Worm (Caenorhabditis elegans) whole organism, L4/young adult: ENCODE results near the gene srsy-2.

Experiments
- W03F9.2 ChIP-seq: fragments of 150-350 bp; optimal IDR thresholded peaks from 2 replicates; lab custom pipeline; 2014; ENCODE audit warnings: missing biosample characterization, missing genetic modification characterization
- dao-5 ChIP-seq: sonication (generic microtip); optimal IDR thresholded peaks from 2 replicates; lab custom pipeline; 2016; ENCODE audit warnings: missing genotype, missing genetic modification characterization, moderate library complexity, missing compliant biosample characterization
- him-1 ChIP-seq: sonication (generic microtip); optimal IDR thresholded peaks from 2 replicates; lab custom pipeline; 2016; ENCODE audit warnings: missing genotype, missing genetic modification reagents, missing genetic modification characterization, missing compliant biosample characterization

Gene srsy-2

DNA sequence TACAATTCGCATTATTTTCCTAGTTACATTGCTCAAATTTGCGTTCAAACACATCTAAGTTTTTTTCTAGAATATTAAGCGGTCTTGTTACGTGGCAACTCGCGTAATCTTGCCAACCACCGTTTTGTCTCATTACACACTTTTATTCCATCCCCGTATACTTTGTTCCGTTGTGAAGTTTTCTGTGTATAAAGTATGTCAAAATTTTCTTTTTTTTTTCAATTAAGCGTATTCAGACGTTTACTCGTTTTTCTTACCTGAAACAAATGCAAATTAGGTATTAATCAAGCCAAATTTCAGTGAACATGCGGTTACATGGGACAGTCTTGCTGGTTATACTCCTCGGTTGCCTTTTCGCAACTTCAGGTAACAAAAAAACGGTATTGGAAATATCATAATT is 20.1 kb upstream of the srsy-2 start, which contains the start of gene T24H7.2:
TSS of gene T24H7.2 (plus strand) at position 301 of the 400 bp plus-strand sequence.
- TF ChIP-seq him-1 (tag; lab: Kevin White, UChicago) = no peak

DNA sequence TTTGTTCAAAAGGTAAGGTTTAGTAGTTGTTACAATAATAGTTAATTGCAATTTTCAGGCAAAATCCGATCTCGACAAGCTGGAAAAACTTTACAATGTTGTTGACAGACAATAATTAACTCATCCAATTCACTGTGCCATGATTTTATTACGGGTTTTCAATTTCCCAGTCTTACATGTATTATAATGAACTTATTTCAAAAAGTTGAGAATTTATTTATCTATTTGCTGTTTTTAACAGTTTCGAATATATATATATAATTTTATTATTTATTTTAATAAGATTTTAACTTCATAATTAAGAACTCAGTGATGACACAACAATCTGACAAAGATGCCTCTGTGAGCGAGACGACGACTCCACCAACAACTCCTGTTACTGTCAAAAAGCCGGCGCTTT is 19.2 kb upstream of the srsy-2 start, which contains the start of gene lelo-1:
TSS of gene lelo-1 (plus strand) at position 301 of the 400 bp plus-strand sequence.
- TF ChIP-seq dao-5 (tag; lab: Kevin White, UChicago) (no peak), W03F9.2 (tag; lab: Kevin White, UChicago) (no peak), him-1 (tag; lab: Kevin White, UChicago) (no peak)

DNA sequence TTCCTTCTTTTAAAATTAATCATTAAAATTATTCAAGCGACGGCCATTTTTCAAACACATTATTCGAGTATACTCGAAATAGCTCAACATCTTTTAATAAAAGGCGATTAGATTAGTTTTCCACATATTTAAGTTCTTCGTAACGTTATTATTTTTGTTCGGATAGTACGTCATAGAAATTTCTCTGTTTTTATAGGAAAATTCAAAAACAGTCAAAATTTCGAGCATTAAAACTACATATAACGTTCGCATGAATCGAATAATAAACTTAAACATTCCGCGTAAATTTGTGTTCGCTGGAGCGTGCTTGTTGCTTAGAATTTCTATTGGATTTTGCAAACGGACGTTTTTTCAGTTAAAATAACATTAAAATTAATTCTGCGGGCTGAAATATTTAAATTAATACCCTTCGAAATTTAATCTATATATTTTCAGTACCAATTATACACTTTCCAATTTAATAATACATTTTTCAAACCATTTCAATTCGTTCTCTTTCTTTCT is 18.4 kb upstream of the srsy-2 start, which contains the start of gene blos-4:
TSS of gene blos-4 (plus strand) at position 51 of the 504 bp plus-strand sequence.
- TF ChIP-seq him-1 (tag; lab: Kevin White, UChicago) (no peak), W03F9.2 (tag; lab: Kevin White, UChicago) (no peak), dao-5 (tag; lab: Kevin White, UChicago) (no peak)

DNA sequence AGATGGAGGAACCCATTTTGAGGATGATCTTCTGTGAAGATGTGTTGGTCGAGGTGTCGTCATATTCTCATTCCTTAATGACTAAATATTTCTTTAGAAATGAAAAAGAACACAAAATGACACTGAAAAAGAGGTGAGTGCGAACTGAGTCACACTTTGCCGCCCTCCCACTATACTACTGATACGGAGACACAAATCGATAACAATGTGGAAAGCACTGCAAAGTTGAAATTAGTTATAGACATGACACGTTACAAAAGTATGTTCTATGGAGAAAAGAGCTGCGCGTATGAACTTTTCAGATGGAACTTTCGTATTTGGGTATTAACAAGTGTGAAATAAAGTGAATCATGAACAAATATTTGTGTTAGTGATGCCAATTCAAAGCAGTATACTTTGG is 17.3 kb upstream of the srsy-2 start, which contains the start of gene tat-4:
TSS of gene tat-4 (minus strand) at position 117 of the 400 bp plus-strand sequence.
- no peak for TF ChIP-seq him-1 (tag; lab: Kevin White, UChicago)
- TF ChIP-seq dao-5 (tag; lab: Kevin White, UChicago) = no peak
- no peak for TF ChIP-seq W03F9.2 (tag; lab: Kevin White, UChicago)

DNA sequence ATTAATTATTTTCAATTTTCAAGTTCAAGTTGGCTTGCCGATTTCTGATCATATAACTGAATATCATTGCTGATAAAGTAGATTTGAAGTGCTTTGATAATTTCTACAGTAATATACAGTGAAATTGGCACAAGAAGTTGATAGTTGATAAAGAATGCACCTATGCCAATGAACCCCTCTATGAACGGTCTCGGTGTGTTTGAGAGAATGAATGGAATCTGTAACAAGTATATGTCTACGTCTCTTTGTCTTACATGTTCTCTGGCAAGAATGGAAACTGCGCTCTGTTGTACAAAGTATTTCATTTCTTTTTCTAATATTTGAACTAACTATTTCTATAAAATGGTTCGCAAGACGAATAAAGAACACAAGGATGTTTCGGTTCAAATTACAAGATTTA is 14.9 kb upstream of the srsy-2 start, which contains the start of gene T24H7.8:
TSS of gene T24H7.8 (plus strand) at position 301 of the 400 bp plus-strand sequence.
- no peak for TF ChIP-seq W03F9.2 (tag; lab: Kevin White, UChicago)
- TF ChIP-seq dao-5 (tag; lab: Kevin White, UChicago) = no peak
- TF ChIP-seq him-1 (tag; lab: Kevin White, UChicago) = no peak

DNA sequence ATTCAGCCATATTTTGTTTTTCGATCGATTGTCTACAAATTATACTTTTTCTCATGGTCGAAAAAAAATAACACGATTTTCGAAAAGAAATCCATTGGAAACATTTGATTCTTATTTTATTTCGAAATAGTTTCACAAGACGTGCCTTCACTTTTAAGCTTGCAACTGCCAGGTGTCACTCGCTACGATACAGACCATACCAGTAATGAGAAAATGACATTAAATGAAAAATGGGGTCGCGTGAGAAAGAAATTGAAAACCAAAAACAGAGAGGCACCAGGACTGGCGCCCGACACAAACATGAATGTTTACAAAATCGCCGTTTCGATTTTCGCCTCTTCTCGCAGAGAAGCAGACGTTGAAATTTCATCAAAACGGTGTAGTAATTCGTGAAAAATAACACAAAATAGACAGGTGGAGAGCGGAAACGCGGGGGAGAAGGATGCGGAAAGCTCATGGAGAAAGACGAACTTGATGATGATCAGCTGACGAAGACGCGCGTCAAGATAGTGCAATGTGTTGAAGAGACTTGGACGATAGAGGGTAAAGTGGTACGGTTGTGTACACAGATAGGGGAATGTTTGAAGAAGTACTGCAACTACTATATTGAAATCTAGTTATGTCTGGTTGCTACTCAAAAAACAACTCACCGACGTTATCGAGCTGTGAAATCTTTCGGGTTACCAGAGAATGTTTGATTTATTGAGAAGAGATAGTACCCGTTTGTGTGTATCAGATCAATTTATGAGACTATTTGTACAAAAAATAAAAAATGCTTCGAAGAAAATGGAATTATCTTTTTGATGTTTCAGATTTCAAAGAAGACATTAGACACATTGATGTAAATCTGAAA is 9.4 kb upstream of the srsy-2 start:
- no peak for TF ChIP-seq W03F9.2 (tag; lab: Kevin White, UChicago)

DNA sequence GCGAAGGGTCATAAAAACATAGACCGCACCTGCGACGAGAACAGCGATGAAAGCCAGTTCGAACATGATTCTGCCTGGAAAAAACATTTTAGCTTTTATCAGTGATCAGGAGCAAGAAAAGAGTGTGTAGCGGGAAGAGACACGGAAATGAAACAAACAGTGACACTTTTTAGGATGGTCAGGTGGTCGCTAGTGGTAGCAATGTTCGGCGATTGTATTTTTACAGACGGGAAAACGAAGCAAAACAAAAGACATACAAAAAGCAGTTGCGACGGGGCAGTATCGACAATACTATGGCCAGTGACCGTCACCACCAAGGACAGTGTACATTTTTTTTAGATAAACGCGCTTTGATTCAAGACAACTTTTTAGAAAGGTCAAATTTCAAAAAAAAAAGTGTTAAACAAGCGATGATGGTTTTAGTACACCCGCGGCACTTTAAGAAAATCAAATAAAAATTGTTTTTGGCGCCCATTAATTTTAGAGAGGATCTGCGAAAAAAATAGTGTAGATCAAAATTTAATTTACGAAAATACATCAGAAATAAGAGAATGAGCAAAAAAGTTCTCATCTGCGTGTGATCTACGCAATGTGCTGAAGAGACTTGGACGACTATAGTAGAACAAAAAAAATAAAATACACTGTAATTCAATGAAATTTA is 8.7 kb upstream of the srsy-2 start, which contains the start of gene T24H7.9:
TSS of gene T24H7.9 (minus strand) at position 74 of the 661 bp plus-strand sequence.
- TF ChIP-seq W03F9.2 (tag; lab: Kevin White, UChicago) = no peak
- TF ChIP-seq dao-5 (tag; lab: Kevin White, UChicago) = no peak
- TF ChIP-seq him-1 (tag; lab: Kevin White, UChicago) = no peak

DNA sequence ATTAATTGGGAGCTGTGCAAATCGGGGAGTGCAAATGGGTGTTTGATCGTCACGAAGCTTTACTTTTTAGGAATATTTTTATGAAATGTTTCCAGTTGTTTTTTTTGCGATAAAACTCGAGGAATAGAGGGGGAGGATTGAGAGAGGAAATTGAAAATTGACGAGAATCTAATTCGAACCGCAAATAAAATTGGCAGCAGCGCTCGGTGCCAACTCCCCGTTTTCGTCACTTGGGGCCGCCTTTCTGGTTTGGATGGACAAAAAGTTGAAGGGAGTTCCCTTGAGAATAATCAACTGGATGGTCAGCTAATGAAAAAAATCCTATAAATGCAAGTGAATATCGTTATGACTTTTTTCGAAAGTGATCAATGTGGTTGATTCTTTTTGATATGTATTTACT is 3.2 kb upstream of the srsy-2 start:
- TF ChIP-seq W03F9.2 (tag; lab: Kevin White, UChicago) = no peak
- TF ChIP-seq dao-5 (tag; lab: Kevin White, UChicago) = no peak
- TF ChIP-seq him-1 (tag; lab: Kevin White, UChicago) = no peak

DNA sequence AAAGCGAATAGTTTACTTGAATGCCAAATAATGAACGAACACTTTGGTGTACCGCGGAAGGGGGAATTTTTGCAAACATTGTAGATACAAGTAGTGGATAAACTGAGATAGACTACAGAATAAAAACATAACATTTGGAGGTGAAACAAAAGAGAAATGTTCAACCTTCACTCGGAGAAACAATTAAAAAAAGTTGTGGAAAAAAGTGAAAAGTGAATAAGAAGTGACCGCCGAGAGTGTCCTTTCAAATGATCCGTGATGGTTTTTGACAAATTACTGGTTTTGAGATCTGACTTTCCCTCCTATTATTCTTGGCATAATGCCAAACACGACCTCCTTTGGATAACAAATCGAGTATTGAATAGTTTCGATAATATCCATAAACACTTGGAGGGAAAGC is 3.1 kb downstream of the srsy-2 start:
- no peak for TF ChIP-seq dao-5 (tag; lab: Kevin White, UChicago)
- TF ChIP-seq him-1 (tag; lab: Kevin White, UChicago) = no peak
- no peak for TF ChIP-seq W03F9.2 (tag; lab: Kevin White, UChicago)

DNA sequence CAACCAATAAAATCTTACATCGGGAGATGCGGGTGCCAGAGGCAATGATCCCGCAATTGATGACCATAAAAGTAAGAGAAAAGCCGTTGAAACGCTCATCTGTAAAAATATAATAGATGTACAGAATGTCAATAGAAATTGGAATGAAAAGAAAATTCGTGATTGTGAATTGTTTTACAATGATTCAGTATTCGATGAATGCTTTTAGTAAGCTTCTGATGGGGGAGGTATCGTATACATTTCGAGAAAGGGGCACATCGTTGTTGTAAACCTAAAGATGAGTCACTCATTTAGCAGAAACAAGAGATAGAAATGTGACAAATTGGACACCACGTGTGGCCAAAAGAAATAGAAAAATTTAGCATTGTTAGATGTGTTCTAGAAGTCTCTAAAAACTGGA is 4.3 kb downstream of the srsy-2 start, which contains the start of gene C30B5.6:
TSS of gene C30B5.6 (minus strand) at position 101 of the 400 bp plus-strand sequence.
- TF ChIP-seq dao-5 (tag; lab: Kevin White, UChicago) (no peak), W03F9.2 (tag; lab: Kevin White, UChicago) (no peak), him-1 (tag; lab: Kevin White, UChicago) (no peak)

DNA sequence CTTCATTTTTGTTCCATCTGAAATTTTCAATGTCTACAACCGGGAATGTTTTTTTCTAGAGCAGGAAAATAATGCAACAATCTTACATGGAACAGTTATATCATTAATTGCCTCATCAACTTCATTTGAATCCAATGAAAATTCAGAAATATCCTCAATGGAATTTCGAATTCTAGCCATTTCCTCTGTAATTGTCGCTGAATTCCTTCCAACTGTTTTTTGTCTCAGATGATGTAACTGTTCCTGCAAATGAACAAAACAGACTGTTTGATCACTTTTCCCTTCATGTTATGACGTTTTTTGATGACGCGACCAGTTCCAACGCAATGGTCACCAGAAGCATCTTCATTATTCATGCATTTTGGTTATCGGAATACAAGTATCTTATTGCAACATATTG is 5.4 kb downstream of the srsy-2 start:
- TF ChIP-seq him-1 (tag; lab: Kevin White, UChicago) = no peak

DNA sequence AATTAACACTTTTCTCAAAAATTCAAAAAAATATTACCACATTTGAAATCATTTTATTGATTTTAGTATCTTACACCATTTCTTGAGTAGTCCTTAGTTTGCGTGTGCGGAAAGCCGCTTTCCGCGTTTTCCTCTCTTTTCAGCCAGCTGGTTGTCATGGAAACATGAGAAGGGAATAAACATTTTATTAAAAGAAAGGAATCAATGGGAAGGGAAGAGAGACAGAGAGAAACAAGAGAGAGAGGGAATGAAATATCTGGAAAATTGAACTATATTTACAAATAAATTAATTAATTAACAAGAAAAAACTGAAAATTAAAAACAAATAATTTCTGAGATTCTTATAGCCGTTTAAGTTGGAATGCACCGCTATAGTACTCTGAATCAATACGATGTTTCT is 7.5 kb downstream of the srsy-2 start, which contains the start of gene mks-2:
TSS of gene mks-2 (minus strand) at position 101 of the 400 bp plus-strand sequence.
- TF ChIP-seq dao-5 (tag; lab: Kevin White, UChicago) = no peak
- no peak for TF ChIP-seq W03F9.2 (tag; lab: Kevin White, UChicago)
- no peak for TF ChIP-seq him-1 (tag; lab: Kevin White, UChicago)

DNA sequence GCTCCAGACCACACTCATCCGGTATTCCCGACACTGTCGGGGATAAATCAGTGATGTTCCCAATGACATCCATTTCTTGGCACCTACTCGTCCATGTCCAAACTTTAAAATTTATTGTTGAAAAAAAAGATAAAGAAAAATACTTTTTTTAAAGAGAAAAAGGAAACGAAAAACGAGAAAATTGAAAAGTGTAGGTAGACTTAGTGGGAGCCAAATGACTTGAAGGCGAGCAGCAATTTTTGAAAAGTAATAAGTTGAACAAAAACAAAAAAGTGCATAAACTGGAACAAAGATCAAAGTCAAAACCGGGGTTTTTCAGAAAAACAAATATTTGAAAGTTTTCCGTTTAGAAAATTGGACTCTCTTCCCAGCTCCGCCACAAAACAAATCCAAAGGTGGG is 18.8 kb downstream of the srsy-2 start, which contains the start of gene daf-37:
TSS of gene daf-37 (minus strand) at position 101 of the 400 bp plus-strand sequence.
- TF ChIP-seq W03F9.2 (tag; lab: Kevin White, UChicago) (no peak), dao-5 (tag; lab: Kevin White, UChicago) (no peak), him-1 (tag; lab: Kevin White, UChicago) (no peak)
